Fruit fly (Drosophila melanogaster): Measurements from ENCODE around the gene CG10366.

The CG10366 gene

dm6 chr2L:19574959-19575625 lies 8.9 kb upstream of the CG10366 start (continued):
- TF ChIP-seq zen2 (GFP tag; IDR thresholded peaks at IDR 0.05; ENCODE audit: partially characterized antibody) (peak; percentile 73), amos (GFP tag; IDR thresholded peaks at IDR 0.05; ENCODE audit: partially characterized antibody) (peak; percentile 51; the same call in 1 of the 2 replicates), HHEX (GFP tag; optimal IDR thresholded peaks at IDR 0.05) (no peak), Bteb2 (GFP tag; optimal IDR thresholded peaks at IDR 0.05) (no peak), CG43689 (GFP tag; IDR thresholded peaks at IDR 0.05) (no peak), Poxn (GFP tag; IDR thresholded peaks at IDR 0.05) (no peak), onecut (GFP tag; IDR thresholded peaks at IDR 0.05) (no peak), stwl (tag; optimal IDR thresholded peaks at IDR 0.05) (no peak), CG6254 (GFP tag; optimal IDR thresholded peaks at IDR 0.05) (no peak), CG11093 (GFP tag; IDR thresholded peaks at IDR 0.05) (no peak), ase (GFP tag; IDR thresholded peaks at IDR 0.05) (no peak), CG11504 (tag; optimal IDR thresholded peaks at IDR 0.05) (no peak), Tbp (GFP tag; optimal IDR thresholded peaks at IDR 0.05) (no peak), hb (GFP tag; IDR thresholded peaks at IDR 0.05; ENCODE audit: partially characterized antibody) (no peak), CG10267 (tag; optimal IDR thresholded peaks at IDR 0.05) (no peak), z (GFP tag; IDR thresholded peaks at IDR 0.05) (peak; percentile 99), CG7963 (GFP tag; IDR thresholded peaks at IDR 0.05; ENCODE audit: partially characterized antibody) (no peak), Eip74EF (GFP tag; optimal IDR thresholded peaks at IDR 0.05) (no peak), CG11695 (GFP tag; IDR thresholded peaks at IDR 0.05) (no peak), dpn (GFP tag; optimal IDR thresholded peaks at IDR 0.05) (no peak), yki (optimal IDR thresholded peaks at IDR 0.05) (no peak), CG7745 (tag; optimal IDR thresholded peaks at IDR 0.05) (no peak), grn (GFP tag; optimal IDR thresholded peaks at IDR 0.05) (no peak), BEAF-32 (GFP tag; optimal IDR thresholded peaks at IDR 0.05) (no peak), Usf (GFP tag; optimal IDR thresholded peaks at IDR 0.05) (no peak), Side (GFP tag; optimal IDR thresholded peaks at IDR 0.05) (no peak), CG14965 (GFP tag; optimal IDR thresholded peaks at IDR 0.05; ENCODE audit: borderline replicate concordance) (no peak), wdn (GFP tag; IDR thresholded peaks at IDR 0.05) (no peak; the same call in 1 of the 2 replicates), Awh (GFP tag; IDR thresholded peaks at IDR 0.05) (no peak), Gug (GFP tag; IDR thresholded peaks at IDR 0.05) (no peak), Med (GFP tag) (no peak), CG16813 (GFP tag; IDR thresholded peaks at IDR 0.05; ENCODE audit: partially characterized antibody) (peak; percentile 24; the same call in 1 of the 3 replicates), az2 (GFP tag; optimal IDR thresholded peaks at IDR 0.05) (no peak), CG18599 (GFP tag; optimal IDR thresholded peaks at IDR 0.05) (no peak), CG13624 (GFP tag; optimal IDR thresholded peaks at IDR 0.05) (no peak), lbe (GFP tag; optimal IDR thresholded peaks at IDR 0.05) (no peak), pros (GFP tag; optimal IDR thresholded peaks at IDR 0.05) (peak; percentile 78), Trl (optimal IDR thresholded peaks at IDR 0.05) (peak; percentile 74 to 79), Trl (GFP tag; optimal IDR thresholded peaks at IDR 0.05) (no peak), gro (GFP tag; optimal IDR thresholded peaks at IDR 0.05) (no peak), CG7928 (GFP tag; optimal IDR thresholded peaks at IDR 0.05) (no peak), inv (GFP tag; IDR thresholded peaks at IDR 0.05; ENCODE audit: partially characterized antibody) (peak; percentile 27; the same call in 1 of the 2 replicates), CG33557 (GFP tag; optimal IDR thresholded peaks at IDR 0.05) (no peak), en (GFP tag; optimal IDR thresholded peaks at IDR 0.05) (no peak), peb (GFP tag; IDR thresholded peaks at IDR 0.05) (no peak), CG17568 (GFP tag; optimal IDR thresholded peaks at IDR 0.05) (no peak), Oaz (GFP tag; IDR thresholded peaks at IDR 0.05) (no peak), kni (GFP tag; optimal IDR thresholded peaks at IDR 0.05) (peak; percentile 98), Fer3 (tag; optimal IDR thresholded peaks at IDR 0.05) (no peak), jigr1 (GFP tag; IDR thresholded peaks at IDR 0.05) (no peak)

Measured in whole organism, embryonic.